Worm (Caenorhabditis elegans) whole organism, late embryonic: ENCODE measurements around the gene ints-11.

Experiments used
- K09A11.1 ChIP-seq: sonication (generic microtip); optimal IDR thresholded peaks from 2 replicates; lab custom pipeline; 2017; ENCODE audit warnings: antibody characterized with exemption, mild to moderate bottlenecking, missing genetic modification characterization, missing compliant biosample characterization; ENCODE audit not compliant: insufficient read depth
- T23F11.4 ChIP-seq: fragments of 200-800 bp; sonication (Bioruptor generic); optimal IDR thresholded peaks from 2 replicates; lab custom pipeline; 2018; ENCODE audit warnings: mild to moderate bottlenecking, missing genetic modification characterization, missing compliant biosample characterization
- ceh-18 ChIP-seq: sonication (generic microtip); optimal IDR thresholded peaks from 2 replicates; lab custom pipeline; 2016; ENCODE audit warnings: missing genetic modification characterization, missing compliant biosample characterization
- ceh-2 ChIP-seq: sonication (generic microtip); optimal IDR thresholded peaks from 2 replicates; lab custom pipeline; 2016; ENCODE audit warnings: missing genotype, missing genetic modification characterization, missing compliant biosample characterization
- fax-1 ChIP-seq: sonication (generic microtip); optimal IDR thresholded peaks from 2 replicates; lab custom pipeline; 2016; ENCODE audit warnings: missing genotype, missing genetic modification characterization, missing compliant biosample characterization
- lin-11 ChIP-seq: fragments of 200-800 bp; sonication (Bioruptor generic); optimal IDR thresholded peaks from 2 replicates; lab custom pipeline; 2018; ENCODE audit warnings: mild to moderate bottlenecking, missing genetic modification characterization, missing compliant biosample characterization
- pat-9 ChIP-seq: fragments of 200-800 bp; sonication (Bioruptor generic); optimal IDR thresholded peaks from 2 replicates; lab custom pipeline; 2018; ENCODE audit warnings: mild to moderate bottlenecking, missing genetic modification characterization, moderate library complexity, missing compliant biosample characterization
- pax-1 ChIP-seq: fragments of 150-350 bp; optimal IDR thresholded peaks from 2 replicates; lab custom pipeline; 2014; ENCODE audit warnings: missing biosample characterization, missing genetic modification characterization
- ttx-3 ChIP-seq: sonication (generic microtip); optimal IDR thresholded peaks from 2 replicates; lab custom pipeline; 2016; ENCODE audit warnings: missing genetic modification reagents, missing genetic modification characterization, missing compliant biosample characterization
- unc-3 ChIP-seq, 2 experiments: fragments of 200-800 bp in 1 of 2; sonication (Bioruptor generic) in 1 of 2; sonication (generic microtip) in 1 of 2; conservative IDR thresholded peaks in 1 of 2; optimal IDR thresholded peaks in 1 of 2; 2 replicates each; pipeline versions ENCODE4 v1.3.6 to Lab custom; 2016 to 2022; ENCODE audit warnings: missing compliant biosample characterization in 2 of 2, missing genetic modification characterization in 2 of 2, missing genetic modification reagents in 1 of 2

- TF ChIP-seq pat-9 (no peak), K09A11.1 (tag; lab: Kevin White, UChicago) (no peak), ceh-18 (no peak), unc-3 (GFP tag; conservative IDR thresholded peaks at IDR 0.05; lab: Robert Waterston, UW) (no peak), unc-3 (tag; optimal IDR thresholded peaks at IDR 0.05; lab: Kevin White, UChicago) (no peak), fax-1 (tag; lab: Kevin White, UChicago) (no peak), T23F11.4 (no peak), lin-11 (no peak), ceh-2 (tag; lab: Kevin White, UChicago) (no peak), pax-1 (tag; lab: Kevin White, UChicago) (no peak), ttx-3 (tag; lab: Kevin White, UChicago) (no peak)
Observed at ce11 chrII:8093283-8093682, 50.0 kb downstream of the ints-11 start.
